Worm (Caenorhabditis elegans) whole organism, young adult: ENCODE results near the gene har-1.

Experiments used
- B0019.2 ChIP-seq: fragments of 200-800 bp; sonication (Bioruptor generic); conservative IDR thresholded peaks from 2 replicates; pipeline ENCODE4 v1.3.6; 2022; ENCODE audit warnings: missing genetic modification reagents, missing genetic modification characterization, missing compliant biosample characterization
- F37B4.10 ChIP-seq: fragments of 200-800 bp; sonication (Bioruptor generic); IDR thresholded peaks from 2 replicates; pipeline ENCODE4 v1.3.6; 2022; ENCODE audit warnings: missing genetic modification characterization, missing compliant biosample characterization
- F49E8.2 ChIP-seq: sonication (generic microtip); optimal IDR thresholded peaks from 3 replicates; lab custom pipeline; 2017; ENCODE audit warnings: missing genetic modification characterization, mild to moderate bottlenecking, missing compliant biosample characterization, antibody characterized with exemption, moderate library complexity; ENCODE audit not compliant: insufficient read depth
- F52B5.7 ChIP-seq: sonication (generic microtip); optimal IDR thresholded peaks from 2 replicates; lab custom pipeline; 2016; ENCODE audit warnings: mild to moderate bottlenecking, missing genetic modification characterization, missing compliant biosample characterization
- F57A8.1 ChIP-seq: fragments of 200-800 bp; sonication (Bioruptor generic); optimal IDR thresholded peaks from 2 replicates; lab custom pipeline; 2018; ENCODE audit warnings: mild to moderate bottlenecking, missing genetic modification characterization, moderate library complexity, missing compliant biosample characterization
- K12H6.12 ChIP-seq: fragments of 200-800 bp; sonication (Bioruptor generic); optimal IDR thresholded peaks from 2 replicates; lab custom pipeline; 2018; ENCODE audit warnings: mild to moderate bottlenecking, missing genetic modification characterization, missing compliant biosample characterization
- T07F8.4 ChIP-seq: sonication (generic microtip); optimal IDR thresholded peaks from 2 replicates; lab custom pipeline; 2016; ENCODE audit warnings: mild to moderate bottlenecking, missing genetic modification characterization, moderate library complexity, missing compliant biosample characterization
- Y53F4B.3 ChIP-seq: fragments of 200-800 bp; sonication (Bioruptor generic); IDR thresholded peaks from 2 replicates; pipeline ENCODE4 v1.3.6; 2022; ENCODE audit warnings: missing genetic modification reagents, missing genetic modification characterization, missing compliant biosample characterization
- Y67H2A.10 ChIP-seq: fragments of 200-800 bp; sonication (Bioruptor generic); conservative IDR thresholded peaks from 2 replicates; pipeline ENCODE4 v1.3.6; 2022; ENCODE audit warnings: missing genetic modification reagents, missing genetic modification characterization, missing compliant biosample characterization
- Y95B8A.8 ChIP-seq: fragments of 200-800 bp; sonication (Bioruptor generic); IDR thresholded peaks from 2 replicates; pipeline ENCODE4 v1.3.6; 2022; ENCODE audit warnings: missing genetic modification reagents, missing genetic modification characterization, missing compliant biosample characterization
- ama-1 ChIP-seq, 3 experiments: fragments of 150-350 bp in 1 of 3; sonication (generic microtip) in 2 of 3; optimal IDR thresholded peaks; 2 replicates each; lab custom pipeline; 2014 to 2018; ENCODE audit warnings: missing biosample characterization in 2 of 3, missing genetic modification characterization in 2 of 3, missing genetic modification reagents in 2 of 3
- attf-3 ChIP-seq: fragments of 200-800 bp; sonication (Bioruptor generic); conservative IDR thresholded peaks from 2 replicates; pipeline ENCODE4 v1.3.6; 2022; ENCODE audit warnings: missing genetic modification reagents, missing genetic modification characterization, missing compliant biosample characterization
- bed-2 ChIP-seq: fragments of 200-800 bp; sonication (Bioruptor generic); IDR thresholded peaks from 2 replicates; pipeline ENCODE4 v1.3.6; 2022; ENCODE audit warnings: missing genetic modification reagents, missing genetic modification characterization, missing compliant biosample characterization
- chd-7 ChIP-seq: sonication (generic microtip); optimal IDR thresholded peaks from 2 replicates; lab custom pipeline; 2016; ENCODE audit warnings: mild to moderate bottlenecking, missing genetic modification characterization, moderate library complexity, missing compliant biosample characterization
- dpff-1 ChIP-seq: sonication (generic microtip); optimal IDR thresholded peaks from 2 replicates; lab custom pipeline; 2017; ENCODE audit warnings: mild to moderate bottlenecking, missing genetic modification characterization, missing compliant biosample characterization
- egrh-3 ChIP-seq: fragments of 200-800 bp; sonication (Bioruptor generic); IDR thresholded peaks from 2 replicates; pipeline ENCODE4 v1.3.6; 2022; ENCODE audit warnings: missing genetic modification reagents, missing genetic modification characterization, missing compliant biosample characterization
- ekl-4 ChIP-seq: fragments of 200-800 bp; sonication (Bioruptor generic); IDR thresholded peaks from 2 replicates; pipeline ENCODE4 v1.3.6; 2022; ENCODE audit warnings: missing genetic modification reagents, missing genetic modification characterization, missing compliant biosample characterization
- ets-4 ChIP-seq: fragments of 200-800 bp; sonication (Bioruptor generic); optimal IDR thresholded peaks from 2 replicates; lab custom pipeline; 2018; ENCODE audit warnings: mild to moderate bottlenecking, missing genetic modification characterization, missing compliant biosample characterization
- hlh-12 ChIP-seq: sonication (generic microtip); optimal IDR thresholded peaks from 2 replicates; lab custom pipeline; 2016; ENCODE audit warnings: missing genetic modification characterization, missing compliant biosample characterization
- hmg-1.2 ChIP-seq: fragments of 200-800 bp; sonication (Bioruptor generic); IDR thresholded peaks from 2 replicates; pipeline ENCODE4 v1.3.6; 2022; ENCODE audit warnings: missing genetic modification reagents, missing genetic modification characterization, missing compliant biosample characterization
- hrde-1 ChIP-seq: sonication (generic microtip); optimal IDR thresholded peaks from 2 replicates; lab custom pipeline; 2016; ENCODE audit warnings: missing genetic modification characterization, mild to moderate bottlenecking, missing compliant biosample characterization, moderate library complexity, missing genotype, missing genetic modification reagents, borderline replicate concordance
- hsf-1 ChIP-seq: fragments of 200-800 bp; sonication (Bioruptor generic); IDR thresholded peaks from 2 replicates; pipeline ENCODE4 v1.3.6; 2022; ENCODE audit warnings: missing genetic modification reagents, missing genetic modification characterization, missing compliant biosample characterization
- lir-1 ChIP-seq: fragments of 200-800 bp; sonication (Bioruptor generic); conservative IDR thresholded peaks from 2 replicates; pipeline ENCODE4 v1.3.6; 2022; ENCODE audit warnings: missing genetic modification reagents, missing genetic modification characterization, missing compliant biosample characterization
- lsy-27 ChIP-seq: sonication (generic microtip); optimal IDR thresholded peaks from 2 replicates; lab custom pipeline; 2017; ENCODE audit warnings: missing genetic modification characterization, mild to moderate bottlenecking, missing compliant biosample characterization, antibody characterized with exemption, missing genotype, borderline replicate concordance; ENCODE audit not compliant: insufficient read depth
- madf-3 ChIP-seq: fragments of 200-800 bp; sonication (Bioruptor generic); IDR thresholded peaks from 2 replicates; pipeline ENCODE4 v1.3.6; 2022; ENCODE audit warnings: missing genetic modification reagents, missing genetic modification characterization, missing compliant biosample characterization
- madf-8 ChIP-seq: fragments of 200-800 bp; sonication (Bioruptor generic); conservative IDR thresholded peaks from 2 replicates; pipeline ENCODE4 v1.3.6; 2022; ENCODE audit warnings: missing genetic modification reagents, missing genetic modification characterization, missing compliant biosample characterization
- mxl-1 ChIP-seq: sonication (generic microtip); optimal IDR thresholded peaks from 2 replicates; lab custom pipeline; 2016; ENCODE audit warnings: missing genetic modification characterization, missing compliant biosample characterization
- nfyb-1 ChIP-seq: fragments of 200-800 bp; sonication (Bioruptor generic); IDR thresholded peaks from 2 replicates; pipeline ENCODE4 v1.3.6; 2022; ENCODE audit warnings: missing genetic modification reagents, missing genetic modification characterization, missing compliant biosample characterization
- nhr-80 ChIP-seq: sonication (generic microtip); optimal IDR thresholded peaks from 2 replicates; lab custom pipeline; 2016; ENCODE audit warnings: missing genetic modification characterization, missing compliant biosample characterization
- pha-4 ChIP-seq: fragments of 150-350 bp; sonication (generic microtip); optimal IDR thresholded peaks from 2 replicates; lab custom pipeline; 2014; ENCODE audit warnings: missing biosample characterization, missing genetic modification reagents, missing genetic modification characterization
- sea-2 ChIP-seq: fragments of 200-800 bp; sonication (Bioruptor generic); IDR thresholded peaks from 2 replicates; pipeline ENCODE4 v1.3.6; 2022; ENCODE audit warnings: missing genetic modification characterization, missing compliant biosample characterization
- snpc-1.3 ChIP-seq: sonication (generic microtip); optimal IDR thresholded peaks from 2 replicates; lab custom pipeline; 2017; ENCODE audit warnings: missing genetic modification characterization, mild to moderate bottlenecking, missing compliant biosample characterization, antibody characterized with exemption, moderate library complexity, missing genotype, missing genetic modification reagents; ENCODE audit not compliant: insufficient read depth
- snpc-3.4 ChIP-seq: sonication (generic microtip); optimal IDR thresholded peaks from 2 replicates; lab custom pipeline; 2017; ENCODE audit warnings: missing genetic modification characterization, mild to moderate bottlenecking, missing compliant biosample characterization, antibody characterized with exemption, moderate library complexity, missing genotype, missing genetic modification reagents
- tbp1 ChIP-seq: fragments of 200-800 bp; sonication (Bioruptor generic); optimal IDR thresholded peaks from 2 replicates; lab custom pipeline; 2018; ENCODE audit warnings: mild to moderate bottlenecking, missing genetic modification characterization, missing compliant biosample characterization
- unc-130 ChIP-seq: sonication (generic microtip); optimal IDR thresholded peaks from 2 replicates; lab custom pipeline; 2016; ENCODE audit warnings: missing genetic modification reagents, missing genetic modification characterization, missing compliant biosample characterization
- zfh-2 ChIP-seq: fragments of 200-800 bp; sonication (Bioruptor generic); conservative IDR thresholded peaks from 2 replicates; pipeline ENCODE4 v1.3.6; 2022; ENCODE audit warnings: missing genetic modification reagents, missing genetic modification characterization, missing compliant biosample characterization
- zim-3 ChIP-seq: sonication (generic microtip); optimal IDR thresholded peaks from 2 replicates; lab custom pipeline; 2017; ENCODE audit warnings: mild to moderate bottlenecking, missing genetic modification characterization, moderate library complexity, missing compliant biosample characterization
- ztf-3 ChIP-seq: fragments of 200-800 bp; sonication (Bioruptor generic); optimal IDR thresholded peaks from 2 replicates; lab custom pipeline; 2018; ENCODE audit warnings: mild to moderate bottlenecking, missing genetic modification characterization, missing compliant biosample characterization

har-1 gene

DNA sequence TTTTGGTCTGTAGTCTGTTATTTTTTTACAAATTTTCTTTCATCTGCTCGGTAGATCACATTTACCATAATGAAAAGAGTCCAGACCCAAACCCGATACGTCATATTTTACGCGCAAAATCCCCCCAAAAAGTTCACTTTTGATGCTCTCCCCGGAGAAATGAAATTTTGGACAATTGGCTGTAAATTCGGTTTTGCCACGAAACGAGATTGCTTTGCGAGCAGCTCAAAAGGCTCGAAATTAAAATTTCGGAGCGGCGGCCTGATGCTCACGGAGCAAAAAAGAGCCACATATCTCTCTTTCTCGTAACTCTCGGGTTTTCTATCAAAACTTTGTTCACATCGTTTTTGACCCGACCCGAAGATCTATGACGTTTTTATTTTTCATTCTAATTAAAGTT, 28.6 kb upstream of the har-1 start:
- TF ChIP-seq mxl-1 = no peak
- TF ChIP-seq tbp1 (GFP tag; lab: Kevin White, UChicago) = no peak
- no peak for TF ChIP-seq ets-4 (GFP tag; lab: Kevin White, UChicago)
- TF ChIP-seq sea-2 (GFP tag; lab: Robert Waterston, UW) = no peak
- no peak for TF ChIP-seq F49E8.2 (tag; lab: Kevin White, UChicago)
- no peak for TF ChIP-seq unc-130 (GFP tag; lab: Kevin White, UChicago)
- TF ChIP-seq hrde-1 (tag; lab: Kevin White, UChicago) = no peak
- TF ChIP-seq dpff-1 (tag; lab: Kevin White, UChicago) = no peak
- TF ChIP-seq hlh-12 (tag; lab: Kevin White, UChicago) = no peak
- no peak for TF ChIP-seq madf-8 (GFP tag; lab: Robert Waterston, UW)
- no peak for TF ChIP-seq K12H6.12 (tag; lab: Kevin White, UChicago)
- TF ChIP-seq lir-1 (GFP tag; lab: Robert Waterston, UW) = no peak
- TF ChIP-seq pha-4 (tag; lab: Kevin White, UChicago) = no peak
- TF ChIP-seq ekl-4 (GFP tag; lab: Robert Waterston, UW) = no peak

DNA sequence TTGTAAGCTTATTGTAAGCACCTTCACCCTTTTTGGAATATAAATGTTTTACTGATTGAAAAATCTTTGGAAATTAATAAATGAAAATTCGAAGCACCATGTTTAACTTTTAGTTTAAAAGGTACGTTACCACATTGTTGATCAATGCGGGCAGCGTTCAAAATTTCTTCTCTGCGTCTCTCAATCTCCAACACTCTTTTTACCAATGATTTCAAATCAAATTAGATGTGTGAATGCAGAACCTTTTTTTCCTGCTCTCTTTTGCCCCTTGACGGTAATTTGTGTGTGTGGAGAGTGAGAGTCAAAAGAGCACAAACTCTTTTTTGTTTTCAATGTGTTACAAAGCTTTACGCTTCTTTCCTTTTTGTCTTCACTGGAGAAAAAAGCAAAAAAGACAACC, 28.0 kb upstream of the har-1 start:
- TF ChIP-seq chd-7 (no peak), ztf-3 (GFP tag; lab: Kevin White, UChicago) (no peak), lsy-27 (tag; lab: Kevin White, UChicago) (no peak), hmg-1.2 (GFP tag; lab: Robert Waterston, UW) (peak; percentile 51), madf-3 (GFP tag; lab: Robert Waterston, UW) (no peak)
- TF ChIP-seq, all 124 proteins: peak for 1

DNA sequence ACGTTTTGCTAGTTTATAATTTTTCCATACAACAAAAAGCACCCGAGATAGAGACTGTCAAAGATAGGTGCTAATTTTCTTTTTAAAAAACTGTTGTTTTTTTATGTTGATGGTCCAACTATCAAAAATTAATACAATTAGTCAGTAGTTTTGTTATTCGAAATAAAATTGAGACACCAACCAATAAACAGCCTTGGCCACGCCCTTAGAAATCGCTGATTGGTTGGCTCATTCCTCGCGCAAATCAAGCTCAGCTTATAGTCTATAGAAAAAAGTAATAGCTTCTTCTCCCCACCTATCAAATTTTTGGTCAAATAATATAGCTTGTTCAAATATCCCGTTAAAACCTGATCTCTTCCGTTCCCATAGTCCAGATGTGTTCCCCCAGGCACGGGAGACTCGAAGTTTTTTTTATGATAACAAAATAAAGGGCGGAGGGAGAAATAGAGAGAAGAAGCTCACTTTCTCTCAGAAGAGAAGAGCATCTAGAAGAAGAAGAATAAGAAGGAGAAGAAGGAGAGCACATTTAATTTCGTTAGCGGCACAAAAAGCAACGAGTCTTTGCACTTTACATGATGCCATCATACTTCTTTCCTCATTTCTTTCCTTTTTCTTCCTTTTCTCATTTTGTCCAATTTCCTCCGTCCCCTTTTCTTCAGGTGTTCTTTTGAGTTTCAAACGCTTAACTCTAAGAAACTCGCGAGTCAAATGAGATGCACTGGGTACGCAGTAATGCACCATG, 19.9 kb upstream of the har-1 start:
- TF ChIP-seq hsf-1 (no peak), attf-3 (GFP tag; lab: Robert Waterston, UW) (no peak), nfyb-1 (GFP tag; lab: Robert Waterston, UW) (peak; percentile 59)

ce11 chrIII:4134059-4134458, 17.8 kb upstream of the har-1 start:
- TF ChIP-seq dpff-1 (tag; lab: Kevin White, UChicago) = no peak
- TF ChIP-seq zfh-2 (GFP tag; lab: Robert Waterston, UW) = peak; percentile 88
- no peak for TF ChIP-seq zim-3 (tag; lab: Kevin White, UChicago)
- no peak for TF ChIP-seq Y53F4B.3 (GFP tag; lab: Robert Waterston, UW)
- peak; percentile 58; the same call in 1 of the 2 replicates for TF ChIP-seq egrh-3 (GFP tag; lab: Robert Waterston, UW)
- TF ChIP-seq F52B5.7 (tag; lab: Kevin White, UChicago) = no peak
- TF ChIP-seq snpc-3.4 = no peak
- TF ChIP-seq nhr-80 (tag; lab: Kevin White, UChicago) = no peak
- 0 out of 2 replicates have a peak, but pooled peaks have one; percentile 58 for TF ChIP-seq bed-2 (GFP tag; lab: Robert Waterston, UW)
- TF ChIP-seq Y67H2A.10 (GFP tag; lab: Robert Waterston, UW) = no peak

DNA sequence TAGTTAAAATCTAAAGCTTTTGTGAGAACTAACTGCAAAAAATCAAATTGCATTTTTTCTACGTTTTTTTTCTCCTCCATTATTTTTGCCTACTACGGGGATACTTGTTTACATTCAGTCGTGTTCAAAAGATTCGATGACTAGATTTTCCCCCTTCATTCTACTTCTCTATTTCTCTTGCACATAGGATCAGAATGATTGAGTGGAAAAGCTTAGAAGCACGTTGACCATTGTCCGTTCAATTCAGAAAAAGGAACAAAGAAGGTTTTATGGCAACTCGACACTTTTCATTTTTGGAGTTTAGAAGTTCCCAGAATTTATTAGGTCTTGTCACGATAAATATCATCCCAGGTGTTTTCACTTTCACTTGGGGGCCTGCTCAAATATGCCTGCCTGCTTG, 14.7 kb upstream of the har-1 start:
- no peak for TF ChIP-seq F57A8.1 (GFP tag; lab: Kevin White, UChicago)
- no peak for TF ChIP-seq Y95B8A.8 (GFP tag; lab: Robert Waterston, UW)
- no peak for TF ChIP-seq B0019.2 (GFP tag; lab: Robert Waterston, UW)
- TF ChIP-seq T07F8.4 (tag; lab: Kevin White, UChicago) = no peak
- no peak for TF ChIP-seq ama-1 (optimal IDR thresholded peaks at IDR 0.05; lab: Kevin White, UChicago)
- TF ChIP-seq ama-1 (GFP tag; optimal IDR thresholded peaks at IDR 0.05; lab: Kevin White, UChicago) = no peak
- TF ChIP-seq snpc-1.3 (tag; lab: Kevin White, UChicago) = no peak
- no peak for TF ChIP-seq F37B4.10 (GFP tag; lab: Robert Waterston, UW)
